Worm (Caenorhabditis elegans) whole organism, L2 larva: ENCODE measurements around the gene shw-1.

Experiments used
- C34F6.9 ChIP-seq: fragments of 150-350 bp; optimal IDR thresholded peaks from 2 replicates; lab custom pipeline; 2014; ENCODE audit warnings: missing biosample characterization, missing genetic modification characterization
- F13H6.1 ChIP-seq: sonication (generic microtip); optimal IDR thresholded peaks from 2 replicates; lab custom pipeline; 2016; ENCODE audit warnings: missing genetic modification characterization, missing compliant biosample characterization
- R02D3.7 ChIP-seq: fragments of 150-350 bp; optimal IDR thresholded peaks from 2 replicates; lab custom pipeline; 2014; ENCODE audit warnings: missing biosample characterization, missing genetic modification characterization
- ZK546.5 ChIP-seq: sonication (generic microtip); optimal IDR thresholded peaks from 2 replicates; lab custom pipeline; 2017; ENCODE audit warnings: missing biosample characterization, missing genetic modification characterization
- aly-2 ChIP-seq: fragments of 150-350 bp; optimal IDR thresholded peaks from 2 replicates; lab custom pipeline; 2014; ENCODE audit warnings: missing biosample characterization, missing genetic modification characterization
- ama-1 ChIP-seq: fragments of 150-350 bp; optimal IDR thresholded peaks from 2 replicates; lab custom pipeline; 2018; ENCODE audit warnings: inconsistent platforms
- blmp-1 ChIP-seq: sonication (generic microtip); optimal IDR thresholded peaks from 2 replicates; lab custom pipeline; 2017; ENCODE audit warnings: missing genetic modification characterization, mild to moderate bottlenecking, missing compliant biosample characterization, antibody characterized with exemption, moderate library complexity; ENCODE audit not compliant: insufficient read depth
- ceh-16 ChIP-seq: fragments of 150-350 bp; optimal IDR thresholded peaks from 2 replicates; lab custom pipeline; 2014; ENCODE audit warnings: missing biosample characterization, missing genetic modification characterization
- ceh-82 ChIP-seq: fragments of 150-350 bp; optimal IDR thresholded peaks from 2 replicates; lab custom pipeline; 2014; ENCODE audit warnings: missing biosample characterization, missing genetic modification characterization
- crh-2 ChIP-seq: sonication (generic microtip); optimal IDR thresholded peaks from 2 replicates; lab custom pipeline; 2017; ENCODE audit warnings: missing biosample characterization, missing genetic modification characterization
- dmd-4 ChIP-seq: sonication (generic microtip); optimal IDR thresholded peaks from 2 replicates; lab custom pipeline; 2017; ENCODE audit warnings: missing biosample characterization, missing genetic modification characterization
- egl-27 ChIP-seq: sonication (generic microtip); optimal IDR thresholded peaks from 3 replicates; lab custom pipeline; 2017; ENCODE audit warnings: missing biosample characterization, missing genetic modification reagents, missing genetic modification characterization
- elt-1 ChIP-seq: fragments of 150-350 bp; optimal IDR thresholded peaks from 2 replicates; lab custom pipeline; 2014; ENCODE audit warnings: missing biosample characterization, missing genetic modification characterization
- elt-3 ChIP-seq: sonication (generic microtip); optimal IDR thresholded peaks from 2 replicates; lab custom pipeline; 2017; ENCODE audit warnings: missing biosample characterization, missing genetic modification characterization
- fos-1 ChIP-seq: fragments of 150-350 bp; optimal IDR thresholded peaks from 2 replicates; lab custom pipeline; 2014; ENCODE audit warnings: missing biosample characterization, missing genetic modification characterization
- gmeb-1 ChIP-seq: fragments of 150-350 bp; optimal IDR thresholded peaks from 2 replicates; lab custom pipeline; 2014; ENCODE audit warnings: missing biosample characterization, missing genetic modification characterization
- lin-11 ChIP-seq: fragments of 150-350 bp; sonication (generic microtip); optimal IDR thresholded peaks from 2 replicates; lab custom pipeline; 2014; ENCODE audit warnings: missing biosample characterization, missing genetic modification characterization, inconsistent platforms, mixed read lengths
- lin-13 ChIP-seq: fragments of 150-350 bp; optimal IDR thresholded peaks from 2 replicates; lab custom pipeline; 2014; ENCODE audit warnings: missing biosample characterization, missing genetic modification reagents, missing genetic modification characterization
- lin-39 ChIP-seq: fragments of 150-350 bp; optimal IDR thresholded peaks from 2 replicates; lab custom pipeline; 2014; ENCODE audit warnings: missing biosample characterization, missing genetic modification reagents, missing genetic modification characterization
- lsy-2 ChIP-seq, 2 experiments: fragments of 150-350 bp in 1 of 2; sonication (generic microtip) in 1 of 2; optimal IDR thresholded peaks; 2 replicates each; lab custom pipeline; 2014 to 2017; ENCODE audit warnings: missing biosample characterization in 2 of 2, missing genetic modification characterization in 2 of 2
- mdl-1 ChIP-seq, 2 experiments: fragments of 150-350 bp in 1 of 2; sonication (generic microtip) in 1 of 2; optimal IDR thresholded peaks; 2 replicates each; lab custom pipeline; 2017; ENCODE audit warnings: missing biosample characterization in 2 of 2, missing genetic modification characterization in 2 of 2
- nhr-10 ChIP-seq: sonication (generic microtip); optimal IDR thresholded peaks from 2 replicates; lab custom pipeline; 2017; ENCODE audit warnings: missing biosample characterization, missing genetic modification characterization
- nhr-11 ChIP-seq: fragments of 150-350 bp; optimal IDR thresholded peaks from 2 replicates; lab custom pipeline; 2014; ENCODE audit warnings: missing biosample characterization, missing genetic modification characterization
- nhr-12 ChIP-seq: fragments of 150-350 bp; optimal IDR thresholded peaks from 2 replicates; lab custom pipeline; 2014; ENCODE audit warnings: missing biosample characterization, missing genetic modification characterization
- nhr-129 ChIP-seq: fragments of 150-350 bp; optimal IDR thresholded peaks from 2 replicates; lab custom pipeline; 2014; ENCODE audit warnings: missing biosample characterization, missing genetic modification characterization
- nhr-21 ChIP-seq: fragments of 150-350 bp; optimal IDR thresholded peaks from 2 replicates; lab custom pipeline; 2014; ENCODE audit warnings: missing biosample characterization, missing genetic modification characterization
- nhr-23 ChIP-seq: fragments of 150-350 bp; optimal IDR thresholded peaks from 2 replicates; lab custom pipeline; 2014; ENCODE audit warnings: missing biosample characterization, missing genetic modification reagents, missing genetic modification characterization
- nhr-77 ChIP-seq: fragments of 150-350 bp; optimal IDR thresholded peaks from 2 replicates; lab custom pipeline; 2014; ENCODE audit warnings: missing biosample characterization, missing genetic modification characterization
- sem-4 ChIP-seq: fragments of 150-350 bp; optimal IDR thresholded peaks from 2 replicates; lab custom pipeline; 2014; ENCODE audit warnings: missing biosample characterization, missing genetic modification reagents, missing genetic modification characterization
- skn-1 ChIP-seq: sonication (generic microtip); optimal IDR thresholded peaks from 2 replicates; lab custom pipeline; 2017; ENCODE audit warnings: missing biosample characterization, missing genetic modification characterization
- sma-9 ChIP-seq, 2 experiments: fragments of 150-350 bp in 1 of 2; sonication (generic microtip) in 1 of 2; optimal IDR thresholded peaks; 2 replicates each; lab custom pipeline; 2014 to 2016; ENCODE audit warnings: missing genetic modification characterization in 2 of 2, mild to moderate bottlenecking in 1 of 2, missing biosample characterization in 1 of 2, missing compliant biosample characterization in 1 of 2, missing genetic modification reagents in 1 of 2, moderate library complexity in 1 of 2
- snpc-4 ChIP-seq: fragments of 150-350 bp; optimal IDR thresholded peaks from 2 replicates; lab custom pipeline; 2014; ENCODE audit warnings: missing biosample characterization, missing genetic modification characterization
- unc-39 ChIP-seq: fragments of 150-350 bp; optimal IDR thresholded peaks from 2 replicates; lab custom pipeline; 2014; ENCODE audit warnings: missing biosample characterization, missing genetic modification characterization
- unc-62 ChIP-seq: fragments of 150-350 bp; optimal IDR thresholded peaks from 2 replicates; lab custom pipeline; 2014; ENCODE audit warnings: missing biosample characterization, missing genetic modification reagents, missing genetic modification characterization
- zag-1 ChIP-seq: fragments of 150-350 bp; optimal IDR thresholded peaks from 2 replicates; lab custom pipeline; 2014; ENCODE audit warnings: missing biosample characterization, missing genetic modification characterization
- ztf-1 ChIP-seq: fragments of 200-800 bp; sonication (Bioruptor generic); conservative IDR thresholded peaks from 2 replicates; pipeline ENCODE4 v1.3.6; 2022; ENCODE audit warnings: missing genetic modification characterization, missing compliant biosample characterization

The shw-1 gene

DNA sequence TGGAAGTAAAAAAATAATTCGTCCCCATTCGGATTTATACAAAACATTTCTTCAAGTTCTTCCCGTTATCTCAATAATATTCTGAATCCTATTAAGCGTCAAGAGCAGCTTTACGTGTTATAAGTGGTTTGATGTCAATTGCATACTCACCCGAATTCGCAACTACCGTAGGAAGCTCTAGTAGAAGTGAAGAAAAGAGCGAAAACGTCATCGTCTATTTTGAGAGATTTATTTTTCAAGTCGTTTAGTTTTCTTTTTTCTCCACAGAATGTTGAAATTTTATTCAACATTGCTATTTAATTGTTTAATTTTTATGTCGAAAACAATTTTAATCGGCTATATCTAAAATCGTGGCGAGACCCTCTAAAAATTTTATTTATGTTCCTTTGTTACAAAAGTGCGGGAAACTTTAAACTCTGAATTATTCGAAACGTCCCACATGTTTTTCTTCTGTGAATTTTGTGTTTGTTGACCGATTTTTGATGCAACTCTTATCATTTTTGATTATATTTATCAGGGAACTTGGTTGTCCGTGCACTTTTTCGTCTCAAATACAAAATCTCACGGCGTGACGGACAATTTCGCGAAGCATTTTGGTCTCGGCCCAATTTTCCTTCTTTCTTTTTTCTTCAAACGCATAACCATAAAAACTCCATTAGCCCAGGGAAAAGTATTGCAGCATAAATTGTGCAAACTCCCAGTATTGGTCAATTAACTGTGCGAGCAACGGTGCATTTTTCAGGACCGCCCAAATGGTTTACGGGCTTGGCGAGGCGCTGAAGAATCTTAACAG, 51.2 kb downstream of the shw-1 start, which contains the start of gene tdc-1:
tdc-1 (plus strand) TSS at position 743 of the 793 bp plus-strand sequence.
- TF ChIP-seq skn-1 (tag; lab: Kevin White, UChicago) (no peak), nhr-129 (tag; lab: Kevin White, UChicago) (no peak), elt-1 (tag; lab: Kevin White, UChicago) (no peak), zag-1 (tag; lab: Kevin White, UChicago) (no peak), R02D3.7 (tag; lab: Kevin White, UChicago) (no peak), ZK546.5 (tag; lab: Kevin White, UChicago) (no peak), lin-11 (tag; lab: Kevin White, UChicago) (no peak), lin-13 (GFP tag; lab: Kevin White, UChicago) (no peak), nhr-11 (tag; lab: Kevin White, UChicago) (no peak), nhr-21 (tag; lab: Kevin White, UChicago) (no peak)
- TF ChIP-seq, all 48 proteins: peak for 0

DNA sequence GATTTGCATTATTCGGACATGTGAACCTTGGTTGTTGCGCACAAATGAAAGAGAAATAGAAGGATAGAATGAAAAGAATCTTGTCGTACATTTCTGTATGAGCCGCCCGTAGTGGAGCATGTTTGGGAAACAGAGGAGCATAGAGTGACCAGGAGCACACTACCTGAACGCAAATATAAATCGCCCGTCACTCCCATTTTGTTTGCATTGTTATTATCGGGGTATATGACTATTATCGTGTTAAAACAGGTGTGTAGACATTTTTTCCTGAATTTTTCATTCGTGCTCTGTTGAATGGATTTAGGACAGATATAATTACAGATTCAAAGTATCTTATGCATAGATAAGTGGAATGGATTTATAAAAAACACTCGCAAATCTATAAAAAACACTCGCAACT, 51.9 kb downstream of the shw-1 start, which contains the start of gene K01C8.2:
K01C8.2 (minus strand) TSS at position 101 of the 400 bp plus-strand sequence.
- TF ChIP-seq nhr-77 (tag; lab: Kevin White, UChicago) (no peak), nhr-11 (tag; lab: Kevin White, UChicago) (no peak), elt-3 (no peak), nhr-10 (tag; lab: Kevin White, UChicago) (no peak), sma-9 (GFP tag; optimal IDR thresholded peaks at IDR 0.05; lab: Kevin White, UChicago) (no peak), sma-9 (tag; optimal IDR thresholded peaks at IDR 0.05; lab: Kevin White, UChicago) (no peak), unc-62 (GFP tag; lab: Kevin White, UChicago) (no peak)

DNA sequence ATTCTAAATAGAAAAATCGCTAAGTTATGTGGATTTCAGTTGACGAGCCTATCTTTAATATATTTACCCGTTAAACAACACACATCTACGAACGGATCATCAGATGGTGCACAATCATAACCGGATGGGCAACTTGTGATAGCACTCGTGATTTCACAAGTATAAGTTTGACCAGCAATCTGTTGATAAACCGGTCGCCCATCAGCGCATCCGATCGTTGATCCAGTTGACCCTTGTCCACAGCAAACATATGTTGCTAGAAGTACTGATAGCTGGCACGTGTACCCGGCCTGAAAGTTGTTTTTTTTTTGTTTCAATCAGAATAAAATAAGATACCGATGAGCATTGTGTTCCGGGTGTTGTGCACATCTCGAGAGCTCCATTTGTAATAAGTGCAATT, 53.6 kb downstream of the shw-1 start:
- no peak for TF ChIP-seq nhr-129 (tag; lab: Kevin White, UChicago)
- no peak for TF ChIP-seq unc-62 (GFP tag; lab: Kevin White, UChicago)
- TF ChIP-seq ceh-16 (tag; lab: Kevin White, UChicago): no peak
- no peak for TF ChIP-seq nhr-77 (tag; lab: Kevin White, UChicago)
- no peak for TF ChIP-seq ZK546.5 (tag; lab: Kevin White, UChicago)
- no peak for TF ChIP-seq sma-9 (GFP tag; optimal IDR thresholded peaks at IDR 0.05; lab: Kevin White, UChicago)
- TF ChIP-seq sma-9 (tag; optimal IDR thresholded peaks at IDR 0.05; lab: Kevin White, UChicago): no peak
- TF ChIP-seq nhr-12 (tag; lab: Kevin White, UChicago): no peak
- TF ChIP-seq snpc-4: no peak
- no peak for TF ChIP-seq nhr-11 (tag; lab: Kevin White, UChicago)
- no peak for TF ChIP-seq ama-1 (lab: Kevin White, UChicago)
- TF ChIP-seq, all 48 proteins: peak for 0

DNA sequence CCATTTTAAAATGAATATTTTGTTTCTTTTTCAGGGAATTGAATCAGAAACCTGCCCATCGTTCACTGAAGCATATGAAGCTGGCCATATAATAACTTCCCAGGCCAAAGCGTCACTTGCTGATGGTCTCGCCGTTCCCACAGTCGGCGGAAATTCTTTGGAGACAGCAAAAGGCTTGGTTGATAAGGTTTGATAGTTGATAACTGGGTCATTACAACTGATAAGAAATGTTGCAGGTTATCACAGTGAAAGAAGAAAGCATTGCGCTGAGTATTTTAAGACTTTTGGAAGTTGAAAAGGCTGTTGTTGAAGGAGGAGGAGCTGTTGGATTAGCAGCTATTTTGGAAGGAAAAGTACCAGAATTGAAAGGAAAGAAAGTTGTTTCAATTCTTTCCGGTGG, 54.7 kb downstream of the shw-1 start:
- TF ChIP-seq fos-1 (tag; lab: Kevin White, UChicago) (peak; percentile 89), egl-27 (tag; lab: Kevin White, UChicago) (no peak), sma-9 (GFP tag; optimal IDR thresholded peaks at IDR 0.05; lab: Kevin White, UChicago) (peak; percentile 5), sma-9 (tag; optimal IDR thresholded peaks at IDR 0.05; lab: Kevin White, UChicago) (no peak)

DNA sequence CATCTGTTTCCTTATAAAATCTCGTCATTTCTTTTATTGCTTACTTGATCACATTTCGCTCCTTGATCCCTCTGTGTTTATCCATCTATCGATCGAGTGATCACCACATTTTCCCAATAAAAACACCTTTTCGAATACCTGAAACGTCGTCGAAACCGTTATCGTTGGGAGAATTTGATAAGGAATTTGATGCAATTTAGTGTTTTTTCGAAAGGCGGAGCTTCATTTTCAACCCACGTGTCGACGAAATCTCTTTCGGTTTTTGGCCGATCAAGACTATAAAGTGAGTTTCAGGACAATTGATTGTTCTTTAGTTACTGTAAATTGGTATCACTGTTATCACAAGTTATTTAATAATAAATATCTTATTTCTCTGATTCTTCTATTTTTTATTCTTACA, 56.7 kb downstream of the shw-1 start, which contains the start of gene srdh-1:
srdh-1 (plus strand) TSS at position 43 of the 400 bp plus-strand sequence.
- TF ChIP-seq egl-27 (tag; lab: Kevin White, UChicago) (no peak), dmd-4 (tag; lab: Kevin White, UChicago) (no peak), blmp-1 (tag; lab: Kevin White, UChicago) (peak; percentile 36), lin-13 (GFP tag; lab: Kevin White, UChicago) (no peak), sma-9 (GFP tag; optimal IDR thresholded peaks at IDR 0.05; lab: Kevin White, UChicago) (peak; percentile 18), sma-9 (tag; optimal IDR thresholded peaks at IDR 0.05; lab: Kevin White, UChicago) (no peak), fos-1 (tag; lab: Kevin White, UChicago) (peak; percentile 16)

DNA sequence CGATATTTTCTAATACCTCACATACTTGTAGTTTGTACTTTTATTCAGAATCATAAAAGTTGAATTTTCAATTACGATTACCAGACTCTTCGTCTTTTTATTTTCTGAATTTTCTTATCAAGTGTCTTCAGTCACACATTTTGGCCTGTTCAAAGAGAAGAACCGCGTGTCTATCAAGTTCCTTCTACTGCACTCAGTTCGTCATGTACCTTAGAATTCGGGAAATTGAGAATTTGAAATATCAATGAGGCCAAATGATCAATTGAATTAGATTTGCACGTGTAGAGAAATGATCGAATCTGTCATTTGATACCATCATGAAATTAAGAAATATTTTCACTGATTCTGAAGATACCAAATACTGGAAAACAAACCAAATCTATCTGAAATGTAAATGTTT, 57.7 kb downstream of the shw-1 start:
- TF ChIP-seq lin-39 (no peak), gmeb-1 (no peak), sem-4 (tag; lab: Kevin White, UChicago) (no peak), sma-9 (GFP tag; optimal IDR thresholded peaks at IDR 0.05; lab: Kevin White, UChicago) (peak; percentile 91), sma-9 (tag; optimal IDR thresholded peaks at IDR 0.05; lab: Kevin White, UChicago) (no peak), zag-1 (tag; lab: Kevin White, UChicago) (no peak), ZK546.5 (tag; lab: Kevin White, UChicago) (no peak), C34F6.9 (tag; lab: Kevin White, UChicago) (no peak), crh-2 (no peak), egl-27 (tag; lab: Kevin White, UChicago) (no peak), lin-11 (tag; lab: Kevin White, UChicago) (no peak), ceh-82 (tag; lab: Kevin White, UChicago) (no peak), lsy-2 (tag; optimal IDR thresholded peaks at IDR 0.05; lab: Kevin White, UChicago) (no peak), nhr-23 (no peak), fos-1 (tag; lab: Kevin White, UChicago) (peak; percentile 40), F13H6.1 (no peak), ztf-1 (no peak), dmd-4 (tag; lab: Kevin White, UChicago) (no peak), elt-1 (tag; lab: Kevin White, UChicago) (no peak), aly-2 (tag; lab: Kevin White, UChicago) (no peak), ama-1 (lab: Kevin White, UChicago) (no peak), unc-39 (tag; lab: Kevin White, UChicago) (no peak), nhr-12 (tag; lab: Kevin White, UChicago) (no peak), snpc-4 (no peak), nhr-21 (tag; lab: Kevin White, UChicago) (peak; percentile 61), mdl-1 (tag; optimal IDR thresholded peaks at IDR 0.05; lab: Kevin White, UChicago) (peak in 1 of 2 experiments; percentile 14)
